Worm (Caenorhabditis elegans) whole organism, L4 larva: Measurements from ENCODE around the gene slc-17.5.

ENCODE experiments used
- R02D3.7 ChIP-seq: fragments of 150-350 bp; sonication (generic microtip); optimal IDR thresholded peaks from 3 replicates; lab custom pipeline; 2014; ENCODE audit warnings: missing biosample characterization, missing genetic modification characterization
- T20F7.1 ChIP-seq: fragments of 200-800 bp; sonication (Bioruptor generic); optimal IDR thresholded peaks from 2 replicates; lab custom pipeline; 2018; ENCODE audit warnings: mild to moderate bottlenecking, missing genetic modification characterization, missing compliant biosample characterization
- ZK337.2 ChIP-seq: fragments of 200-800 bp; sonication (Bioruptor generic); IDR thresholded peaks from 2 replicates; pipeline ENCODE4 v1.3.6; 2022; ENCODE audit warnings: missing genetic modification reagents, missing genetic modification characterization, missing compliant biosample characterization
- ZK546.5 ChIP-seq, 2 experiments: sonication (generic microtip); optimal IDR thresholded peaks; 2 replicates each; lab custom pipeline; 2017; ENCODE audit warnings: missing biosample characterization in 2 of 2, missing genetic modification characterization in 2 of 2
- aha-1 ChIP-seq: fragments of 150-350 bp; peaks from one replicate; lab custom pipeline; 2014; ENCODE audit warnings: missing biosample characterization, missing genetic modification characterization
- aly-2 ChIP-seq: sonication (generic microtip); optimal IDR thresholded peaks from 2 replicates; lab custom pipeline; 2018; ENCODE audit warnings: missing biosample characterization, missing genetic modification characterization
- ama-1 ChIP-seq: fragments of 150-350 bp; optimal IDR thresholded peaks from 2 replicates; lab custom pipeline; 2014; ENCODE audit warnings: inconsistent platforms, mixed read lengths
- attf-4 ChIP-seq: sonication (generic microtip); optimal IDR thresholded peaks from 3 replicates; lab custom pipeline; 2017; ENCODE audit warnings: missing biosample characterization, missing genetic modification characterization
- ceh-20 ChIP-seq: fragments of 200-800 bp; sonication (Bioruptor generic); IDR thresholded peaks from 2 replicates; pipeline ENCODE4 v1.3.6; 2022; ENCODE audit warnings: missing genetic modification reagents, missing genetic modification characterization, missing compliant biosample characterization
- ceh-28 ChIP-seq: fragments of 150-350 bp; optimal IDR thresholded peaks from 2 replicates; lab custom pipeline; 2014; ENCODE audit warnings: missing biosample characterization, missing genetic modification reagents, missing genetic modification characterization
- ceh-32 ChIP-seq: sonication (generic microtip); optimal IDR thresholded peaks from 2 replicates; lab custom pipeline; 2016; ENCODE audit warnings: mild to moderate bottlenecking, missing genetic modification characterization, missing compliant biosample characterization; ENCODE audit not compliant: poor library complexity
- ceh-82 ChIP-seq: sonication (generic microtip); optimal IDR thresholded peaks from 2 replicates; lab custom pipeline; 2017; ENCODE audit warnings: missing biosample characterization, missing genetic modification characterization
- cey-2 ChIP-seq: sonication (generic microtip); optimal IDR thresholded peaks from 3 replicates; lab custom pipeline; 2017; ENCODE audit warnings: missing genetic modification characterization, mild to moderate bottlenecking, missing compliant biosample characterization, antibody characterized with exemption, borderline replicate concordance; ENCODE audit not compliant: insufficient read depth
- ctbp-1 ChIP-seq: fragments of 200-800 bp; sonication (Bioruptor generic); IDR thresholded peaks from 2 replicates; pipeline ENCODE4 v1.3.6; 2022; ENCODE audit warnings: missing genetic modification reagents, missing genetic modification characterization, missing compliant biosample characterization
- daf-19 ChIP-seq: fragments of 200-800 bp; sonication (Bioruptor generic); conservative IDR thresholded peaks from 2 replicates; pipeline ENCODE4 v1.3.6; 2022; ENCODE audit warnings: missing genetic modification characterization, missing compliant biosample characterization
- dmd-6 ChIP-seq: fragments of 200-800 bp; sonication (Bioruptor generic); IDR thresholded peaks from 2 replicates; pipeline ENCODE4 v1.3.6; 2022; ENCODE audit warnings: missing genetic modification reagents, missing genetic modification characterization, missing compliant biosample characterization
- dpl-1 ChIP-seq: fragments of 150-350 bp; optimal IDR thresholded peaks from 2 replicates; lab custom pipeline; 2014; ENCODE audit warnings: missing biosample characterization, missing genetic modification reagents, missing genetic modification characterization
- duxl-1 ChIP-seq: sonication (generic microtip); optimal IDR thresholded peaks from 2 replicates; lab custom pipeline; 2016; ENCODE audit warnings: mild to moderate bottlenecking, missing genetic modification characterization, moderate library complexity, missing compliant biosample characterization; ENCODE audit not compliant: poor library complexity
- dve-1 ChIP-seq: sonication (generic microtip); optimal IDR thresholded peaks from 2 replicates; lab custom pipeline; 2017; ENCODE audit warnings: antibody characterized with exemption, mild to moderate bottlenecking, missing genetic modification characterization, missing compliant biosample characterization; ENCODE audit not compliant: insufficient read depth
- egl-27 ChIP-seq: sonication (generic microtip); optimal IDR thresholded peaks from 3 replicates; lab custom pipeline; 2017; ENCODE audit warnings: missing biosample characterization, missing genetic modification reagents, missing genetic modification characterization
- egl-43 ChIP-seq: fragments of 200-800 bp; sonication (Bioruptor generic); IDR thresholded peaks from 2 replicates; pipeline ENCODE4 v1.3.6; 2022; ENCODE audit warnings: missing genetic modification reagents, missing genetic modification characterization, missing compliant biosample characterization
- fkh-10 ChIP-seq: fragments of 150-350 bp; optimal IDR thresholded peaks from 2 replicates; lab custom pipeline; 2014; ENCODE audit warnings: missing biosample characterization, missing genetic modification reagents, missing genetic modification characterization
- hif-1 ChIP-seq, 2 experiments: sonication (generic microtip); optimal IDR thresholded peaks; 2 replicates each; lab custom pipeline; 2016 to 2017; ENCODE audit warnings: missing compliant biosample characterization in 2 of 2, missing genetic modification characterization in 2 of 2, missing genetic modification reagents in 2 of 2, missing genotype in 2 of 2, mild to moderate bottlenecking in 1 of 2
- hmg-1.1 ChIP-seq: fragments of 200-800 bp; sonication (Bioruptor generic); IDR thresholded peaks from 2 replicates; pipeline ENCODE4 v1.3.6; 2022; ENCODE audit warnings: missing genetic modification reagents, missing genetic modification characterization, missing compliant biosample characterization
- jun-1 ChIP-seq: fragments of 150-350 bp; optimal IDR thresholded peaks from 2 replicates; lab custom pipeline; 2014; ENCODE audit warnings: missing biosample characterization, missing genetic modification reagents, missing genetic modification characterization
- lin-1 ChIP-seq: fragments of 200-800 bp; sonication (Bioruptor generic); IDR thresholded peaks from 2 replicates; pipeline ENCODE4 v1.3.6; 2022; ENCODE audit warnings: missing genetic modification reagents, missing genetic modification characterization, missing compliant biosample characterization
- lin-13 ChIP-seq: fragments of 150-350 bp; optimal IDR thresholded peaks from 2 replicates; lab custom pipeline; 2014; ENCODE audit warnings: missing biosample characterization, missing genetic modification reagents, missing genetic modification characterization
- lin-15B ChIP-seq: fragments of 150-350 bp; sonication (generic microtip); optimal IDR thresholded peaks from 3 replicates; lab custom pipeline; 2014; ENCODE audit warnings: missing biosample characterization, missing genetic modification characterization
- lin-29 ChIP-seq: fragments of 200-800 bp; sonication (Bioruptor generic); IDR thresholded peaks from 2 replicates; pipeline ENCODE4 v1.3.6; 2022; ENCODE audit warnings: missing genetic modification reagents, missing genetic modification characterization, missing compliant biosample characterization
- lsy-2 ChIP-seq, 2 experiments: fragments of 150-350 bp in 1 of 2; sonication (generic microtip) in 1 of 2; optimal IDR thresholded peaks; 2 replicates each; lab custom pipeline; 2014 to 2017; ENCODE audit warnings: missing biosample characterization in 2 of 2, missing genetic modification characterization in 2 of 2
- madf-9 ChIP-seq: fragments of 200-800 bp; sonication (Bioruptor generic); conservative IDR thresholded peaks from 2 replicates; pipeline ENCODE4 v1.3.6; 2022; ENCODE audit warnings: missing genetic modification reagents, missing genetic modification characterization, missing compliant biosample characterization
- mdt-29 ChIP-seq: fragments of 200-800 bp; sonication (Bioruptor generic); IDR thresholded peaks from 2 replicates; pipeline ENCODE4 v1.3.6; 2022; ENCODE audit warnings: missing genetic modification reagents, missing genetic modification characterization, missing compliant biosample characterization
- mep-1 ChIP-seq: fragments of 150-350 bp; sonication (generic microtip); optimal IDR thresholded peaks from 3 replicates; lab custom pipeline; 2014; ENCODE audit warnings: missing biosample characterization, missing genetic modification characterization
- mes-2 ChIP-seq: sonication (generic microtip); optimal IDR thresholded peaks from 2 replicates; lab custom pipeline; 2016; ENCODE audit warnings: missing genotype, mild to moderate bottlenecking, missing genetic modification characterization, missing compliant biosample characterization; ENCODE audit not compliant: poor library complexity, severe bottlenecking
- mxl-3 ChIP-seq: fragments of 200-800 bp; sonication (Bioruptor generic); optimal IDR thresholded peaks from 2 replicates; lab custom pipeline; 2018; ENCODE audit warnings: mild to moderate bottlenecking, missing genetic modification characterization, missing compliant biosample characterization
- nhr-6 ChIP-seq: fragments of 150-350 bp; optimal IDR thresholded peaks from 2 replicates; lab custom pipeline; 2014; ENCODE audit warnings: missing biosample characterization, missing genetic modification characterization
- nhr-77 ChIP-seq: fragments of 150-350 bp; optimal IDR thresholded peaks from 2 replicates; lab custom pipeline; 2014; ENCODE audit warnings: missing biosample characterization, missing genetic modification characterization
- pha-4 ChIP-seq, 2 experiments: fragments of 150-350 bp in 1 of 2; fragments of 200-800 bp in 1 of 2; sonication (Bioruptor generic) in 1 of 2; IDR thresholded peaks in 1 of 2; optimal IDR thresholded peaks in 1 of 2; 2 replicates each; pipeline versions ENCODE4 v1.3.6 to Lab custom; 2014 to 2022; ENCODE audit warnings: missing genetic modification characterization in 2 of 2, missing genetic modification reagents in 2 of 2, missing biosample characterization in 1 of 2, missing compliant biosample characterization in 1 of 2
- skn-1 ChIP-seq: fragments of 150-350 bp; optimal IDR thresholded peaks from 2 replicates; lab custom pipeline; 2014; ENCODE audit warnings: missing biosample characterization, missing genetic modification characterization
- snpc-1.2 ChIP-seq: fragments of 200-800 bp; sonication (Bioruptor generic); IDR thresholded peaks from 2 replicates; pipeline ENCODE4 v1.3.6; 2022; ENCODE audit warnings: missing genetic modification reagents, missing genetic modification characterization, missing compliant biosample characterization
- spr-1 ChIP-seq: sonication (generic microtip); optimal IDR thresholded peaks from 2 replicates; lab custom pipeline; 2016; ENCODE audit warnings: mild to moderate bottlenecking, missing genetic modification characterization, missing compliant biosample characterization
- spr-3 ChIP-seq: fragments of 200-800 bp; sonication (Bioruptor generic); optimal IDR thresholded peaks from 2 replicates; lab custom pipeline; 2018; ENCODE audit warnings: mild to moderate bottlenecking, missing genetic modification characterization, missing compliant biosample characterization
- unc-62 ChIP-seq, 3 experiments: fragments of 150-350 bp in 1 of 3; sonication (generic microtip); optimal IDR thresholded peaks in 2 of 3; peaks in 1 of 3; 1 replicate in 1 of 3; 2 replicates in 2 of 3; lab custom pipeline; 2014 to 2017; ENCODE audit warnings: missing biosample characterization in 3 of 3, missing genetic modification characterization in 3 of 3, missing genetic modification reagents in 3 of 3, missing genotype in 1 of 3
- vab-7 ChIP-seq: fragments of 200-800 bp; sonication (Bioruptor generic); IDR thresholded peaks from 2 replicates; pipeline ENCODE4 v1.3.6; 2022; ENCODE audit warnings: missing genetic modification reagents, missing genetic modification characterization, missing compliant biosample characterization
- zfp-3 ChIP-seq: fragments of 200-800 bp; sonication (Bioruptor generic); conservative IDR thresholded peaks from 2 replicates; pipeline ENCODE4 v1.3.6; 2022; ENCODE audit warnings: missing genetic modification reagents, missing genetic modification characterization, missing compliant biosample characterization
- zip-11 ChIP-seq: fragments of 200-800 bp; sonication (Bioruptor generic); IDR thresholded peaks from 2 replicates; pipeline ENCODE4 v1.3.6; 2022; ENCODE audit warnings: missing genetic modification characterization, missing compliant biosample characterization

slc-17.5 gene

DNA sequence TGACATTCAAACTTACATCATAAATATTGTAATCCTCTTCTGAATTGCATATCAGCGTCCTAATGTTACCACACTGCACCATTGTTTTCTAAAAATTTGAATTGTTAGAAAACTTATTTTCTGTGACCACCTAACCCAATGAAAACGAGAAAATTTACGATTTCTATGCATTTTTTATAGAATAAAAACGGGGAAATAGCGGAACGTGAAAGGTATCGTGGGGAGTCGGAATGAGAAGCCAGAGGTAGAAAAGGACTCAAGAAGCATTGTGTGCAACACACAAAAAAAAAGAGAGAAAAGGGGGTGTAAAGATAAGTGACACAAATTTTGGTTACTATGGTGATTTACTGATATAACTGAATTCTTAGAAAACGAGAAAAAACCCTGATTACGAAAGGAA lies 34.5 kb downstream of the slc-17.5 start, which contains the start of gene C16D9.6:
TSS of gene C16D9.6 (minus strand) at position 101 of the 400 bp plus-strand sequence.
- TF ChIP-seq skn-1 (tag; lab: Kevin White, UChicago), result no peak
- TF ChIP-seq lin-29 (GFP tag; lab: Robert Waterston, UW), result no peak
- no peak for TF ChIP-seq T20F7.1 (GFP tag; lab: Kevin White, UChicago)
- no peak for TF ChIP-seq madf-9 (GFP tag; lab: Robert Waterston, UW)
- TF ChIP-seq dpl-1 (GFP tag; lab: Kevin White, UChicago), result no peak
- no peak for TF ChIP-seq mdt-29
- TF ChIP-seq dmd-6 (GFP tag; lab: Robert Waterston, UW), result no peak
- TF ChIP-seq zfp-3, result no peak
- no peak for TF ChIP-seq cey-2 (tag; lab: Kevin White, UChicago)
- TF ChIP-seq ceh-20 (GFP tag; lab: Robert Waterston, UW), result no peak
- no peak for TF ChIP-seq spr-3 (GFP tag; lab: Kevin White, UChicago)
- TF ChIP-seq snpc-1.2 (GFP tag; lab: Robert Waterston, UW), result no peak
- no peak for TF ChIP-seq pha-4 (GFP tag; IDR thresholded peaks at IDR 0.05; lab: Robert Waterston, UW)
- TF ChIP-seq pha-4 (tag; optimal IDR thresholded peaks at IDR 0.05; lab: Kevin White, UChicago), result no peak
- no peak for TF ChIP-seq mep-1
- no peak for TF ChIP-seq mes-2 (tag; lab: Kevin White, UChicago)
- no peak for TF ChIP-seq lin-1 (GFP tag; lab: Robert Waterston, UW)
- no peak for TF ChIP-seq lsy-2 (tag; optimal IDR thresholded peaks at IDR 0.05; lab: Kevin White, UChicago)
- no peak for TF ChIP-seq ama-1 (lab: Kevin White, UChicago)

DNA sequence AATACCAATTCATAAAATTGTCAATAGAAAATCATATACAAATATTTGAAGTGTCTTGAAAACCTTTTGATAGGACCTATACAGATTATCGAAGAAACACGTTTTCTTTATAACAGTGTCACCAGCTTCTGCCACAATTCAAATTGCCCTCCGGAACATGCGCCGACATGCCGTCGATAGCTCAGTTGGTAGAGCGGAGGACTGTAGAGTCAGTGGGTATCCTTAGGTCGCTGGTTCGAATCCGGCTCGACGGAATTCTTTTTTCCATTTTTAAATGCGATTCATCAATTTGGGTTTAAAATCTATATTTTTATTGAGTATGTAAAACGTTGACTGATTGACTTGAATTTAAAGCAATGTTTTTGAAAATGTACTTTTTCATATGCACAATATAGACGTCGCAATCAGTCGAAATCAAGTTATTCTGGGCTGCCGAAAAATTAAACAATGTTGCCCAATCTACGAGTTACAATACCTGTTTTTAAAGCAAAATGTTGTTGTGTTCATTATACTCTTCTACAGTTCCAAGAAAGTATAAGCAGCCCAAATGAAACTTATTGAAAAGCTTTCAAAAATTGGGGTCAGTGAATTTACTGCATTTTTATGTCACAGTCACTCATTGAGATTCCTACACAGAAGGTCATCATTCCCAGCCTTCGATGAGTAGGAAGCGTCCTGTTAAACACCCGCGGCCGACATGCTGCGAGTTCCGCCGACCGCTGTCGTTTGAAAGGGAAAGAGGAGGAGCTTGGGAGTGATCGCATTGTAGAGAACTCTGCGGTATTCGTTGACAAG lies 37.2 kb downstream of the slc-17.5 start:
- TF ChIP-seq mxl-3 (GFP tag; lab: Kevin White, UChicago), result peak; percentile 5
- peak; percentile 31 for TF ChIP-seq jun-1 (tag; lab: Kevin White, UChicago)
- 0 out of 2 replicates have a peak, but pooled peaks have one; percentile 65 for TF ChIP-seq daf-19 (GFP tag; lab: Robert Waterston, UW)
- TF ChIP-seq madf-9 (GFP tag; lab: Robert Waterston, UW), result no peak
- TF ChIP-seq ceh-82, result no peak
- TF ChIP-seq aly-2 (tag; lab: Kevin White, UChicago), result no peak
- no peak for TF ChIP-seq ctbp-1
- peak; percentile 16 for TF ChIP-seq R02D3.7 (tag; lab: Kevin White, UChicago)
- no peak for TF ChIP-seq fkh-10 (GFP tag; lab: Kevin White, UChicago)
- peak; percentile 72 for TF ChIP-seq lin-13 (GFP tag; lab: Kevin White, UChicago)
- no peak for TF ChIP-seq lin-15B (tag; lab: Kevin White, UChicago)
- TF ChIP-seq ZK546.5 (tag; optimal IDR thresholded peaks at IDR 0.05; lab: Kevin White, UChicago), result no peak
- no peak for TF ChIP-seq spr-1 (tag; lab: Kevin White, UChicago)
- no peak for TF ChIP-seq ceh-32 (tag; lab: Kevin White, UChicago)
- no peak; the same call in none of the 2 replicates for TF ChIP-seq egl-43
- TF ChIP-seq hif-1 (tag; optimal IDR thresholded peaks at IDR 0.05; lab: Kevin White, UChicago), result no peak
- peak; percentile 54 for TF ChIP-seq nhr-6
- no peak for TF ChIP-seq egl-27 (tag; lab: Kevin White, UChicago)
- TF ChIP-seq nhr-77 (tag; lab: Kevin White, UChicago), result no peak
- TF ChIP-seq attf-4, result no peak
- TF ChIP-seq dve-1 (tag; lab: Kevin White, UChicago), result peak; percentile 80
- no peak for TF ChIP-seq zip-11
- peak; percentile 80 for TF ChIP-seq duxl-1
- TF ChIP-seq mep-1, result peak; percentile 84
- 0 out of 2 replicates have a peak, but pooled peaks have one; percentile 20 for TF ChIP-seq hmg-1.1 (GFP tag; lab: Robert Waterston, UW)
- 0 out of 2 replicates have a peak, but pooled peaks have one; percentile 22 for TF ChIP-seq vab-7 (GFP tag; lab: Robert Waterston, UW)
- TF ChIP-seq ZK337.2, result no peak
- TF ChIP-seq snpc-1.2 (GFP tag; lab: Robert Waterston, UW), result peak; percentile 87
- no peak for TF ChIP-seq unc-62 (GFP tag; optimal IDR thresholded peaks at IDR 0.05 in 1 of 2; lab: Kevin White, UChicago)
- no peak for TF ChIP-seq unc-62 (tag; optimal IDR thresholded peaks at IDR 0.05; lab: Kevin White, UChicago)
- TF ChIP-seq aha-1, result peak; percentile 93
- TF ChIP-seq ceh-28 (tag; lab: Kevin White, UChicago), result no peak
- TF ChIP-seq T20F7.1 (GFP tag; lab: Kevin White, UChicago), result peak; percentile 53
